Worm (Caenorhabditis elegans) whole organism, L4 larva: ENCODE results near the gene dmd-3.

Experiments used
- arid-1 ChIP-seq: fragments of 200-800 bp; sonication (Bioruptor generic); conservative IDR thresholded peaks from 2 replicates; pipeline ENCODE4 v1.3.6; 2022; ENCODE audit warnings: missing genetic modification reagents, missing genetic modification characterization, missing compliant biosample characterization
- ceh-82 ChIP-seq: sonication (generic microtip); optimal IDR thresholded peaks from 2 replicates; lab custom pipeline; 2017; ENCODE audit warnings: missing biosample characterization, missing genetic modification characterization
- nhr-28 ChIP-seq: fragments of 150-350 bp; optimal IDR thresholded peaks from 2 replicates; lab custom pipeline; 2014; ENCODE audit warnings: missing biosample characterization, missing genetic modification characterization

ce11 chrV:19613161-19613560, 41.9 kb downstream of the dmd-3 start, which contains the start of gene nlp-26:
- no peak for TF ChIP-seq ceh-82 (tag; lab: Kevin White, UChicago)
- no peak for TF ChIP-seq nhr-28 (tag; lab: Kevin White, UChicago)
- no peak for TF ChIP-seq arid-1 (GFP tag; lab: Robert Waterston, UW)
